Worm (Caenorhabditis elegans) whole organism, young adult: ENCODE results near the gene B0454.5.

Experiments
- ama-1 ChIP-seq, 3 experiments: fragments of 150-350 bp in 1 of 3; sonication (generic microtip) in 2 of 3; optimal IDR thresholded peaks; 2 replicates each; lab custom pipeline; 2014 to 2018; ENCODE audit warnings: missing biosample characterization in 2 of 3, missing genetic modification characterization in 2 of 3, missing genetic modification reagents in 2 of 3
- cebp-2 ChIP-seq: fragments of 200-800 bp; sonication (Bioruptor generic); IDR thresholded peaks from 2 replicates; pipeline ENCODE4 v1.3.6; 2022; ENCODE audit warnings: missing genetic modification characterization, missing compliant biosample characterization
- efl-1 ChIP-seq: fragments of 150-350 bp; optimal IDR thresholded peaks from 2 replicates; lab custom pipeline; 2014; ENCODE audit warnings: missing biosample characterization, missing genetic modification reagents, missing genetic modification characterization
- hmg-1.2 ChIP-seq: fragments of 200-800 bp; sonication (Bioruptor generic); IDR thresholded peaks from 2 replicates; pipeline ENCODE4 v1.3.6; 2022; ENCODE audit warnings: missing genetic modification reagents, missing genetic modification characterization, missing compliant biosample characterization
- lin-26 ChIP-seq: fragments of 200-800 bp; sonication (Bioruptor generic); IDR thresholded peaks from 2 replicates; pipeline ENCODE4 v1.3.6; 2022; ENCODE audit warnings: missing genetic modification reagents, missing genetic modification characterization, missing compliant biosample characterization
- nfya-1 ChIP-seq: sonication (generic microtip); optimal IDR thresholded peaks from 2 replicates; lab custom pipeline; 2017; ENCODE audit warnings: antibody characterized with exemption, missing compliant biosample characterization, missing genetic modification characterization, borderline replicate concordance; ENCODE audit not compliant: insufficient read depth
- tlf-1 ChIP-seq: fragments of 200-800 bp; sonication (Bioruptor generic); optimal IDR thresholded peaks from 2 replicates; lab custom pipeline; 2018; ENCODE audit warnings: mild to moderate bottlenecking, missing genetic modification characterization, missing compliant biosample characterization
- ztf-26 ChIP-seq: sonication (generic microtip); optimal IDR thresholded peaks from 2 replicates; lab custom pipeline; 2017; ENCODE audit warnings: missing genetic modification characterization, missing compliant biosample characterization

ce11 chrII:3044023-3044422 is 5.4 kb downstream of the B0454.5 start, which contains the start of gene sri-29:
- TF ChIP-seq lin-26 = no peak
- TF ChIP-seq hmg-1.2 (GFP tag; lab: Robert Waterston, UW) = no peak
- TF ChIP-seq cebp-2 (GFP tag; lab: Robert Waterston, UW) = no peak
- TF ChIP-seq efl-1 (GFP tag; lab: Kevin White, UChicago) = no peak
- TF ChIP-seq ztf-26 (tag; lab: Kevin White, UChicago) = no peak
- no peak for TF ChIP-seq tlf-1 (GFP tag; lab: Kevin White, UChicago)
- TF ChIP-seq nfya-1 (tag; lab: Kevin White, UChicago) = no peak
- no peak for TF ChIP-seq ama-1 (optimal IDR thresholded peaks at IDR 0.05; lab: Kevin White, UChicago)
- TF ChIP-seq ama-1 (GFP tag; optimal IDR thresholded peaks at IDR 0.05; lab: Kevin White, UChicago) = no peak
